Fruit fly (Drosophila melanogaster) whole organism, adult: ENCODE data around the gene CG42268.

Source experiments
- CG11617 ChIP-seq: fragments of 200-800 bp; sonication (Bioruptor generic); optimal IDR thresholded peaks from 2 replicates; lab custom pipeline; 2017; ENCODE audit warnings: mild to moderate bottlenecking, missing biosample characterization, missing genetic modification reagents, missing genetic modification characterization
- CG1620 ChIP-seq: fragments of 200-800 bp; sonication (Bioruptor generic); optimal IDR thresholded peaks from 2 replicates; lab custom pipeline; 2016; ENCODE audit warnings: missing biosample characterization, missing genetic modification characterization
- kay ChIP-seq: fragments of 200-800 bp; sonication (Bioruptor generic); peaks from one replicate; lab custom pipeline; 2016; ENCODE audit warnings: missing biosample characterization, missing genetic modification characterization, borderline replicate concordance

dm6 chr3L:9705591-9705990, 54.6 kb downstream of the CG42268 start:
- no peak for TF ChIP-seq kay
- TF ChIP-seq CG1620 (GFP tag; lab: Kevin White, UChicago): no peak
- TF ChIP-seq CG11617: no peak
